Fruit fly (Drosophila melanogaster): ENCODE measurements around the gene Corp.

The Corp gene

DNA sequence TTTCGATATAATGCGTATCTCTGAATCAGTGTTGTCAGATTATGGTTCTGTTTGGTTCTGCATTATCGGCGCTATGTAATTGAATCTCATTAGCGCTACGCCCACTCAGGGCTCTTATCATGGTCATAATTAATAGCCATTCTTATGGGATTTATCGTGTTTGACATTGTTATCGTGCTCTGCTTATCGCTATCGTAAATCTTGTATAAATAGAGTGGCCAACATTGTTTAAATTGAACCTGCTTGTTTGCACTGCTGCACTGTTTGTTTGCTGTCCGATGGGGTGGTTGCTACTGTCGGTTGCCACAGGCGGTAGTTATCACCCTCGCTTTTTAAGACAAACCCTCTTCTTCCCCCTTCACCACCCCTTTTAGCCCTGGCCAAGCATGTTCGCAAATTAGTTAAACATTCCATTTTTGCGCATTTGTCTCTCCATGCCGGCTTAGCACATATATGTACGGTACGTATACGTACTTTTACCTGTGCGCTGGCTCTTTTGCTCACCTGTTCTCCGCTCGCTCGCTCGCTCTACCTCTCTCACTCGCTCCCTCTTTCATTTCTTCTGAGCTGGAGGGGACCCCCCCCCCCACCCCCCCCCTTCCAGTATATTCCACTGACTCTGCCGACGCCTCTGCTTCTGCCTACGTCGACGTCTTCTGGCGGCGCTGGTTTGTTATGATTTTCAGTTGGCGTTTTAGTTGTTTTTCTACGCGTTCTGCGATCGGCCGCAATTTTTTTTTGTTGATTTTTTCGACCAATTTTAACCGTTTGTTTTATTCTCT is 41.1 kb downstream of the Corp start:
- TF ChIP-seq dm (GFP tag; optimal IDR thresholded peaks at IDR 0.05) = no peak
- TF ChIP-seq CG6175 (GFP tag; IDR thresholded peaks at IDR 0.05) = no peak
- peak; percentile 43 for TF ChIP-seq CG12299 (tag; optimal IDR thresholded peaks at IDR 0.05)
- TF ChIP-seq CG14014 (GFP tag; IDR thresholded peaks at IDR 0.05) = no peak
- no peak for TF ChIP-seq br (optimal IDR thresholded peaks at IDR 0.05)
- peak; percentile 68 for TF ChIP-seq CG6854 (GFP tag; optimal IDR thresholded peaks at IDR 0.05)
- TF ChIP-seq ac (GFP tag; optimal IDR thresholded peaks at IDR 0.05) = peak; percentile 64
- peak; percentile 51 for TF ChIP-seq dmrt11E (tag; optimal IDR thresholded peaks at IDR 0.05)
- TF ChIP-seq ATbp (GFP tag; optimal IDR thresholded peaks at IDR 0.05) = peak; percentile 91
- TF ChIP-seq CG43689 (GFP tag; IDR thresholded peaks at IDR 0.05) = no peak
- TF ChIP-seq Usf (GFP tag; optimal IDR thresholded peaks at IDR 0.05) = peak; percentile 8
- TF ChIP-seq so (GFP tag; IDR thresholded peaks at IDR 0.05) = peak; percentile 56; the same call in 1 of the 3 replicates
- TF ChIP-seq CG15073 (GFP tag; optimal IDR thresholded peaks at IDR 0.05) = no peak
- TF ChIP-seq cad (GFP tag; optimal IDR thresholded peaks at IDR 0.05) = no peak
- TF ChIP-seq Eip74EF (GFP tag; optimal IDR thresholded peaks at IDR 0.05) = no peak
- TF ChIP-seq CG17912 (GFP tag; optimal IDR thresholded peaks at IDR 0.05) = no peak
- TF ChIP-seq CG11093 (GFP tag; IDR thresholded peaks at IDR 0.05) = no peak
- TF ChIP-seq CG17328 (GFP tag; IDR thresholded peaks at IDR 0.05) = no peak
- TF ChIP-seq sr (GFP tag; IDR thresholded peaks at IDR 0.05) = no peak
- peak; percentile 33 for TF ChIP-seq CG12942 (GFP tag; optimal IDR thresholded peaks at IDR 0.05)
- peak; percentile 68 for TF ChIP-seq HHEX (GFP tag; optimal IDR thresholded peaks at IDR 0.05)
- peak; percentile 0 for TF ChIP-seq CG10274 (GFP tag; optimal IDR thresholded peaks at IDR 0.05)
- TF ChIP-seq Drgx (GFP tag; IDR thresholded peaks at IDR 0.05) = no peak
- peak; percentile 72 for TF ChIP-seq CG1233 (GFP tag; optimal IDR thresholded peaks at IDR 0.05)
- TF ChIP-seq CG18764 (GFP tag; optimal IDR thresholded peaks at IDR 0.05) = peak; percentile 13
- no peak for TF ChIP-seq Dip2 (GFP tag; IDR thresholded peaks at IDR 0.05)
- no peak for TF ChIP-seq CG13775 (GFP tag; optimal IDR thresholded peaks at IDR 0.05)
- TF ChIP-seq Hmx (GFP tag; optimal IDR thresholded peaks at IDR 0.05) = no peak
- peak; percentile 43 for TF ChIP-seq Camta (GFP tag; optimal IDR thresholded peaks at IDR 0.05)
- TF ChIP-seq CG10543 (GFP tag; optimal IDR thresholded peaks at IDR 0.05) = peak; percentile 49
- peak; percentile 1 for TF ChIP-seq CG3065 (GFP tag; optimal IDR thresholded peaks at IDR 0.05)
- TF ChIP-seq Hsf (GFP tag; optimal IDR thresholded peaks at IDR 0.05) = peak; percentile 6
- peak; percentile 18 for TF ChIP-seq bigmax (GFP tag; optimal IDR thresholded peaks at IDR 0.05)
- TF ChIP-seq CG12744 (GFP tag; optimal IDR thresholded peaks at IDR 0.05) = peak; percentile 8
- no peak for TF ChIP-seq Gsc (GFP tag; IDR thresholded peaks at IDR 0.05)
- TF ChIP-seq Dip3 (GFP tag; optimal IDR thresholded peaks at IDR 0.05) = no peak
- TF ChIP-seq sob (GFP tag; IDR thresholded peaks at IDR 0.05) = no peak
- no peak for TF ChIP-seq ap (GFP tag; IDR thresholded peaks at IDR 0.05)
- TF ChIP-seq CG12391 (tag; optimal IDR thresholded peaks at IDR 0.05) = peak; percentile 16
- no peak for TF ChIP-seq CG32532 (GFP tag; IDR thresholded peaks at IDR 0.05)
- no peak for TF ChIP-seq C15 (GFP tag; IDR thresholded peaks at IDR 0.05)
- TF ChIP-seq Elba2 (GFP tag; optimal IDR thresholded peaks at IDR 0.05) = no peak
- peak; percentile 4 for TF ChIP-seq zen (tag; optimal IDR thresholded peaks at IDR 0.05)
- TF ChIP-seq grau (tag; optimal IDR thresholded peaks at IDR 0.05) = peak; percentile 6
- no peak for TF ChIP-seq Ets97D (GFP tag; optimal IDR thresholded peaks at IDR 0.05)
- TF ChIP-seq CG7372 (GFP tag; IDR thresholded peaks at IDR 0.05) = no peak
- TF ChIP-seq CG8089 (GFP tag; optimal IDR thresholded peaks at IDR 0.05) = peak; percentile 41
- TF ChIP-seq CG9932 (GFP tag; IDR thresholded peaks at IDR 0.05) = no peak
- no peak for TF ChIP-seq CG10321 (GFP tag; IDR thresholded peaks at IDR 0.05)
- peak; percentile 39 for TF ChIP-seq CG7745 (tag; optimal IDR thresholded peaks at IDR 0.05)
- TF ChIP-seq vvl (GFP tag; IDR thresholded peaks at IDR 0.05) = peak; percentile 31; the same call in 1 of the 2 replicates
